Worm (Caenorhabditis elegans): ENCODE measurements around the gene R05D8.9.

Gene R05D8.9

DNA sequence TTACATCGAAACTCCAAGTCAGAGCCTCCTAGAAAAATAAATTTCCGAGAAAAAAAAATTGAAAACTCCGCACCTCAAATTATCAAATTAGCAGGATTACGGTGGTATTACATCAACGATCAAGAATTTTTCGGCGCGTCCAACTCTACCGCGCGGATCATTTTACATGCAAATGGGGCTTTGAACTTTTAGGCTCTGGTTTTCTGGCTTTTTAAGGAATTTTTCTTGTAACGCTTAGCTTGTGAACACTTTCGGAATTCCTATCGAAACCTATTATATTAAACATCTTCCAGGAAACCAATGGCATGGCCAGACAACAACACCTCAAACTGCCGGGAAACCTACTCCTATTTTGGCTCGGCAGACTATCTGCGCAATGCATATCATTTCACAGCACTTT is 4.2 kb upstream of the R05D8.9 start, which contains the start of gene srh-56:
TSS of gene srh-56 (plus strand) at position 301 of the 400 bp plus-strand sequence.
- TF ChIP-seq dao-5 (tag; optimal IDR thresholded peaks at IDR 0.05): no peak
- no peak for TF ChIP-seq him-1 (tag; optimal IDR thresholded peaks at IDR 0.05)
- TF ChIP-seq W03F9.2 (tag; optimal IDR thresholded peaks at IDR 0.05): no peak

DNA sequence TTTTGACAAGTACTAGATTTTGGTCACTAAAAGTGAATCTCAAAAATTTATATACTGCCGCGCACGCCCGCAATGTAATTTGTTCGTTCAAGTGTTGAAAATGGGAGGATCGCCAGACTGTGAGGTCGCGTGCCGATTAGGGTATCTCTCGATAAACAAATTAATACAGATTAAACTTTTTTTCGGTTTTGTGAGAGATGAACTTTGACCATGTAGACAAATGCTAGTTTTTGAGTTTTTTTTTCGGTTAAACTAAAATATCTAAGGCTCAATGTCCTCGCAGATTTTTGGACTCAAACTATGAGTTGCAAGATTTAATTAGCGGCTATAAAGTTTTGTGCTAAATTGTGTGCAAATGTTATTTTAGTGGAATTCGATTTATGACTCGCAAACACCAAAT is 2.4 kb upstream of the R05D8.9 start, which contains the start of gene dhs-15:
TSS of gene dhs-15 (minus strand) at position 101 of the 400 bp plus-strand sequence.
- no peak for TF ChIP-seq dao-5 (tag; optimal IDR thresholded peaks at IDR 0.05)
- no peak for TF ChIP-seq W03F9.2 (tag; optimal IDR thresholded peaks at IDR 0.05)
- no peak for TF ChIP-seq him-1 (tag; optimal IDR thresholded peaks at IDR 0.05)

DNA sequence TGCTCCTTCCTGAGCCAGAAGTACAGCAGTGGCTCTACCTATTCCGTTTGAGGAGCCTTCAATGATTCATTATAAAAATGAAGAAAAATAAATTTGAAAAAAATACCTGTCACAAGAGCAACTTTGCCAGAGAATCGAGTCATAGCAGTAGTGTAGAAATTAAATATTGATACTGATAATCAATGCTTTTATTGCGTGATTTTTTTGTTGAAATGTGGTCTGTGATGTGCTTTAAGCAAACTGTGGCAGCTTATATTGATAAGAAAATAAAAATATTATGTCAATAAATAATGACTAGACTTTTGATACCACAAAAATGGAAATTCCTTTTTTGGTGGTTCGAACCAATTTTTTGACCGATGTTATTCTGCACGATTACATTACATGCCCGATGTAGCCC is 2.3 kb downstream of the R05D8.9 start, which contains the start of gene dhs-14:
TSS of gene dhs-14 (minus strand) at position 149 of the 400 bp plus-strand sequence.
- TF ChIP-seq him-1 (tag; optimal IDR thresholded peaks at IDR 0.05) (no peak), dao-5 (tag; optimal IDR thresholded peaks at IDR 0.05) (no peak), W03F9.2 (tag; optimal IDR thresholded peaks at IDR 0.05) (no peak)

DNA sequence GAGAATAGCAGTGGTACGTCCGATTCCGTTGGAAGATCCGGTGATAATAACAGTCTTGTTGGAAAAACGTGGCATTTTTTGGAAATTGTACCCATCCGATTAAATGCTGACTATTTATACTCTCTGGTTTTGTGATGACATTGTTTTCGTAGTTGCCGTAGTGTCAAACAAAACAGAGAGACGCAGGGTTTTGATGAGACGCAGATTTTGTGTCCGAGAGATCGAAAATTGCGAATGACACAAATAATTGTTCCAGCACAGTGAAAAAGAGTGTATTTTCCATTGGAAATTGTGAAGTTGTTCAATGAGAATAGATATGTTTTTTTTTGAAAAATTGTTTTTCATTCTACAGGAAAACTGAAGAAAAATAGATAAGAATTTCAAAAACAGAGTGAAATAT is 4.3 kb downstream of the R05D8.9 start, which contains the start of gene R05D8.7:
TSS of gene R05D8.7 (minus strand) at position 104 of the 400 bp plus-strand sequence.
- TF ChIP-seq dao-5 (tag; optimal IDR thresholded peaks at IDR 0.05) (no peak), W03F9.2 (tag; optimal IDR thresholded peaks at IDR 0.05) (no peak), him-1 (tag; optimal IDR thresholded peaks at IDR 0.05) (no peak)

DNA sequence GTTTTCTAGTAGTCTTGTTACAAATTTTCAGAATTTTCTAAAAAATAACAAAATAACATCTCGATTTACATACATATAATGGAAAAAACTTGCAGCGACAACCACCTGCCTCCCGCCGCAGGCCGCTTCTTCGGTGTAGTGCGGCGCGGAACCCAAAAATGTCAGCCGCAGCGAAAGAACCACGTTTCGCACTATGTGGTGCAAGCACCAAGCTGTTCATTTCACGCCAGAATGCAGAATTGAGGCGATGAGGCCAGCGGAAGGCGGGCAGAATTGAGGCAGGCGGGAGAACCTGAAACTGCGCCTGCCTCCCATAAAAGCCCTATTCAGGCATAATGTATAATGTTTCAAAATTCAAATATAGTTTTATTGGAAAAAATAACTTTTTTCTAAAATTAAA is 5.9 kb downstream of the R05D8.9 start:
- TF ChIP-seq dao-5 (tag; optimal IDR thresholded peaks at IDR 0.05) (no peak), him-1 (tag; optimal IDR thresholded peaks at IDR 0.05) (no peak), W03F9.2 (tag; optimal IDR thresholded peaks at IDR 0.05) (no peak)

DNA sequence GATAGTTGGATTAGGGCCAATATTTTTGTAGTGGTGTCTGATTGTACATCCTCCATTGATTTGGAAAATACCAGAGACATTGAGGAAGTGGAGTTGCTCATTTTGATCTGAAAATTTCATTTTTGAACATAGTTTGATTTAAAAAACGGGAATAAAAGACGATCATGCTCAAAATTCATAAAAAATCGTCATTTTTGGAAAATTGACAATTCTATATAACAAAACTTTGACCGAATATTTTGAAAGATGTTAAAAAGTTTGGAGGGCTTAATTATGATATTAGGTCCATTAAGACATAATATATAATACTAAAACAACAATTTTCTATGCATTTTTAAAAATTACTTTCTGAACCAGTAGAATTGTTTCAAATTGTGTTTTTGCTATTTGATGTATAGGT is 7.9 kb downstream of the R05D8.9 start, which contains the start of gene srg-58:
TSS of gene srg-58 (minus strand) at position 101 of the 400 bp plus-strand sequence.
- no peak for TF ChIP-seq him-1 (tag; optimal IDR thresholded peaks at IDR 0.05)

DNA sequence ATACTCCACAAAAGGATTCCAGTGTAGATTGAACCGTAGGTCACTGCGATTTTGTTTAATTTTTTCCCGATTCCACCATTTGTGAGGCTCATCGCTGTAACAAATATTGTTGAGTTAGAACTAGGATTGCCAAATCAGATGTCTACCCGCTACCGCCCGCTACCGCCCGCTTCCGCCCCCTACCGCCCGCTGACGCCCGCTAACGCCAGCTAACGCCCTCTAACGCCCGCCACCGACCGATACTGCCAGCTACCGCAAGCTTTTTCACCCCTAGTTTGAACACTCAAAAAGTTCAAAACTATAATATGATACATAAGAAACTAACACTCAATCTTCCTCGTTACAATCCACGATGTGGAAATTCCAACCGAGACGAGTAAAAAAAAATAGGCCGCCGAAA is 8.9 kb downstream of the R05D8.9 start:
- no peak for TF ChIP-seq dao-5 (tag; optimal IDR thresholded peaks at IDR 0.05)
- TF ChIP-seq W03F9.2 (tag; optimal IDR thresholded peaks at IDR 0.05): no peak
- TF ChIP-seq him-1 (tag; optimal IDR thresholded peaks at IDR 0.05): no peak

DNA sequence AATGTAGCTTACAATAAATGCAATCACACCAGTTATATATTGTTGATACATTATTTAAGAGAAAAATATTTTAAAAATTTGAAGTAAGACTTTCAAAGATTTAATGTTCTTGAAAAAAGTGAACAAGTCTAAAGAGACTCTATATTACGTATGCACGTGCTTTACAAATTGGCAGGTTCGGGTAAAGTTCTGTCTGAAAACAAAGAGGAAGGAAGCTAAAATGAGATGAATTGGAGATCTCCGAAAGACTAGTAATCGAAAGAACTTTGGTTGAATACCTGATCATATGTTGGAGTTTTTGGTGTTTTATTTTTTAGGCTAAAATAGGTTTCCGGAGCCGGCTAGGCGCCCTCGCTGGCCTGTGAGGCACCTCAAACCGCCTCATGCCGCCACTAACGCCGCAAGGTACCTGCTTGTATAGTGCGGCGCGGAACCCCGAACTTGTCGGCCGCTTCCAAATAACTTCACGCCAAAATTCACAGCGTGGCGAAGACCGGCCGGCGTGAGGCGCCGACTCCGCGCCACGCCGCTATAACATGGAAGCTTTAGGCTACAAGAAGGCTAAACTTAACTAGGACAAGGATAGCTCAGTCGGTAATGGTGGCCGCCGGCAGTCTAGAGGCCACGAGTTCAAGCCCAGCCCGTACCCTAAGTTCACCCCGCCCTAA is 10.0 kb downstream of the R05D8.9 start, which contains the start of gene srx-28:
TSS of gene srx-28 (minus strand) at position 51 of the 668 bp plus-strand sequence.
- TF ChIP-seq him-1 (tag; optimal IDR thresholded peaks at IDR 0.05) (no peak), W03F9.2 (tag; optimal IDR thresholded peaks at IDR 0.05) (no peak), dao-5 (tag; optimal IDR thresholded peaks at IDR 0.05) (no peak)

DNA sequence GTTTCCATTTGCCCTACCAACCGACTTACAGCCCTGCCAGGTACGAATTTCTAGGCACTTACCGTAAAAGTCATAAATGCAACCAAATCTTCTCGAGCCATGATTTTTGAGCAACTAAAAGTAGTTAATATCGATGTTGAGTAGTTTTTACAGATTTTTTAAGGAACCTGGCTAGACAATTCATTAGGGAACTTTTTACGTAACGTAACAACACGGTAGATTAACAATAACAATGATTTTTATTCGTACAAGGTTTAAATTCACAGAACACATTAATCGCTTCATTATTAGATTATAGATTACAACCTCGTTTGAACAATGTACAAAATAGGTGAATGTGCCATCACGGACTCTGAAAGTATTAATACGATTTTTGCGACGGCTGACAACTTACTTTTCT is 14.4 kb downstream of the R05D8.9 start, which contains the start of gene srx-26:
TSS of gene srx-26 (minus strand) at position 101 of the 400 bp plus-strand sequence.
- no peak for TF ChIP-seq W03F9.2 (tag; optimal IDR thresholded peaks at IDR 0.05)

DNA sequence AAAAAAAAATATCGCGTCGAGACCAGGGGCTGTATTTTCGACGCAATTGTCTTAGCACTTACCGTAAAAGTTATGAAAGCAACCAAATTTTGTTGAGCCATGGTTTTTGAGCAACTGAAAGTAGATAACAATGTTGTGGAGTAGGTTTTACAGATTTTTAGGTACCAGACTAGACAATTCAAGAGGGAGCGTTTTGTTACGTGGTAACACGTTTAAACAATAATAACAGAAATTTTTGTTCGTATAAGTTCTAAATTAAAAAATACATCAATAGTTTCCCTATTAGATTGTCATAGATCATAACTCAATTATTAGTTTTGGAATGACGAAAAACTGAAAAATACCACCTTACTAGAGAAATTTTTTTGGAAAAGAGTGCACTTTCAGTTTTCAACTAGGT is 17.4 kb downstream of the R05D8.9 start, which contains the start of gene srx-24:
TSS of gene srx-24 (minus strand) at position 101 of the 400 bp plus-strand sequence.
- no peak for TF ChIP-seq W03F9.2 (tag; optimal IDR thresholded peaks at IDR 0.05)
- TF ChIP-seq dao-5 (tag; optimal IDR thresholded peaks at IDR 0.05): no peak
- no peak for TF ChIP-seq him-1 (tag; optimal IDR thresholded peaks at IDR 0.05)

DNA sequence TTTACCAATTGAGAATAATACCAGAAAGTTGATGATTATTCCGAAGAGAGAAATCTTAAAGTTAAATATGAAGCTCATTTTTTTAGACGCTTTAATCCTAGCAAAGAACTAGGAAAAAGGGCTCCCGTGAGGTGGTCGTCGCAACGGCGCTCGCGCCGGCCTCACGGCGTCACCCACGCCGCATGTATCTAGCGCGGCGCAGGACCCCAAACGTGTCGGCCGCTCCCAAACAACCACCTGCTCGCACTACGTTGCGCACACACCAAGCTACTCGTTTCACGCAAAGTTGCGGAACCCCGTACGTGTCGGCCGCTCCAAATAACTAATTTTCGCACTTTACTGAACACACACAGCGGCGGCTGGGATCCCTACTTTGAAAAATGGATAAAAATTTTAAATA is 21.0 kb downstream of the R05D8.9 start:
- TF ChIP-seq him-1 (tag; optimal IDR thresholded peaks at IDR 0.05) (no peak), W03F9.2 (tag; optimal IDR thresholded peaks at IDR 0.05) (no peak), dao-5 (tag; optimal IDR thresholded peaks at IDR 0.05) (no peak)

DNA sequence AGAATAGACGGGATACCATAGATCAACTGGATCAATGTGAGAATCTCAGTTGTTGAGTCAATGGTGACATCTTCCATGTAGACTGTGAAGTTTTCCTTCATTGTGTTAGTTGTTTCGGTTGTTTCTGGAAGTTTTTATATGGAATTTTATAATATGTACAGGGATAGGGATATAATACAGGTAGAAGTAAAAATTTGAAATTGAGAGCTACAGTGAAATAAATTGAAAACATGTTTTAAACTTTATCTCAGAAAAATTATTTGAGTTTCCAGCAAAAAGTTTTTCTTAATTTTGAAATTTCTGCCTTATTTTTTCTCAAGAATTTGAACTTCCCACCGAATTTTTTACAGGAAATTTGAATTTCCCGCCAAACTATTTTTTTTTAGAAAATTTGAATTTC is 25.1 kb downstream of the R05D8.9 start, which contains the start of gene srg-62:
TSS of gene srg-62 (minus strand) at position 101 of the 400 bp plus-strand sequence.
- TF ChIP-seq him-1 (tag; optimal IDR thresholded peaks at IDR 0.05) (no peak), dao-5 (tag; optimal IDR thresholded peaks at IDR 0.05) (no peak), W03F9.2 (tag; optimal IDR thresholded peaks at IDR 0.05) (no peak)

DNA sequence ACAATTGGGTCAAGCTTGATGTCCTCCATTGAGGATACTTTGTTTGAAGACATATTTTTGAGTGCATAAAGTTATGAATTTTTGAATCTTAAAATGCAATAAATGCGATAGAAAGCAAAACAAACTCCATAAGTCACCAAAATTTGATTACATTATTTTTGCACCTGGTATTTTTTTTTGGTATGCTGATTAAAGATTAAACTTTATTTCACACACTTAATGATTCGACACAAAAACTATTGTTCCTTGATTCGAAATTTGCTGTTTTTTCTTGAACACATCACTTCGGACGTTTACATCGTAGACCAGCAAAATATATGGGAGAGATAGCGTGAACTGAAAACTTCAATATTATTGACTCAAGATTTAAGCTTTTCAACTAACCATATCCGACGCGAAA is 27.1 kb downstream of the R05D8.9 start, which contains the start of gene srg-61:
TSS of gene srg-61 (minus strand) at position 101 of the 400 bp plus-strand sequence.
- TF ChIP-seq W03F9.2 (tag; optimal IDR thresholded peaks at IDR 0.05): no peak
- TF ChIP-seq dao-5 (tag; optimal IDR thresholded peaks at IDR 0.05): no peak
- no peak for TF ChIP-seq him-1 (tag; optimal IDR thresholded peaks at IDR 0.05)

DNA sequence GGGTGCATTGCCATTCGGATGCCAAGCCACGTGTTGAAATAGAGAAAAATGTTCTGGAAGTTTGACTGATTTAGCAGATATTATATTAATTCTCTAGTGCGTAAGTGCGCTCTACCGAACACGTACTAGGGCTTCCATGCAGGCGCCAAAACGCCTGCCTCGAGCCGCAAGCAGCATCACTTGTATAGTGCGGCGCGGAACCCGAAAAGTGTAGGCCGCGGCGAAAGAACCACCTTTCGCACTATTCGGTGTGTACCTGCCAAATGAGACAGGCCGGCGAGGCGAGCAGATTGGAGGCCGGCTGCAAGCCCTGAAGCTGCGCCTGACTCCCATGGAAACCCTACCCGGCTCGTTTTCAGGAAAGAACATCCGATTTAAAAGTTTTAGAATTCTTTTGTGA is 27.8 kb downstream of the R05D8.9 start:
- TF ChIP-seq dao-5 (tag; optimal IDR thresholded peaks at IDR 0.05) (no peak), W03F9.2 (tag; optimal IDR thresholded peaks at IDR 0.05) (no peak), him-1 (tag; optimal IDR thresholded peaks at IDR 0.05) (no peak)

Data from whole organism, L4/young adult.